Fruit fly (Drosophila melanogaster): Measurements from ENCODE around the gene CG12182.

CG12182 gene

DNA sequence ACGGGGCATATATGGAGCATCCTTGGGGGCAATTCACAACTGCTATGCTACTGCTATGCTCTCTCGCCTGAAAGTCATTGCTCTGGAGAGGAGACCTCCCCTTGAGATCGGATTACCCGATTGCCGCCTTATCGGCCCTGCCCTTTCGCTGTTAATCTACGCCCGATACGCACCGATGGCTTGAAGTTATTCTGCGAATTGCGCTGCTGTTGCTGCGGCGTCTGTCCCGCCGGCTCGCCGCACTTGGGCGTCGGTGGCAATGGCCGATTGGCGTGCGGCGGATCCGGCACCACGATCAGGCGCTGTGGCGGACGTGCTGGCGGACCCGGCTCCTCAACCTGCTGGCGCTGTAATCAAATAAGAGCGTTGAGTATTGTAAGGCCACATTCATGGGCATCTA is 33.4 kb downstream of the CG12182 start:
- TF ChIP-seq Lpt (GFP tag; optimal IDR thresholded peaks at IDR 0.05) (no peak), CG6163 (GFP tag; IDR thresholded peaks at IDR 0.05) (0 out of 3 replicates have a peak, but pooled peaks have one; percentile 21), svp (GFP tag) (peak; percentile 96), CG4318 (GFP tag; optimal IDR thresholded peaks at IDR 0.05) (no peak), CG32006 (GFP tag; optimal IDR thresholded peaks at IDR 0.05) (no peak)

DNA sequence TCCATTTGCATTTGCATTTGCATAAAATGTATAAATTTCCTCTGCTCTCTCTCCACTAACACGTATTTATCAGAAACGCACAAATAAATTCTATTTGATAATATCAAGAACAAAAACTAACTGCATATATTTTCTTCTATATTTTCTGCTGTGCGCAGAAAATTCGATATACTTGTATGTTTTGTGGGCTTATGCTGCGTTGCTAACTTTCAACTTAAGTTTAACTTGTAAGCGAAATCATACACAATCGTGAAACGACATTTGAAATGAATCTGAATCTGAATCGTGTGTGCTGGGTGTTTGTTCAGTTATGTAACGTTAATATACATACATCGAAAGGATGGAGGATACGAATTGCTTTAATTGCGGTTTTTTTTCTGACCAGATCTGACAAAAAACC is 43.7 kb downstream of the CG12182 start:
- TF ChIP-seq Sox14 (GFP tag; optimal IDR thresholded peaks at IDR 0.05) (no peak), Smox (GFP tag; optimal IDR thresholded peaks at IDR 0.05) (no peak), dsx (GFP tag; optimal IDR thresholded peaks at IDR 0.05; ENCODE audit: poor library complexity, severe bottlenecking) (no peak), Sox102F (GFP tag; optimal IDR thresholded peaks at IDR 0.05) (no peak), spab (GFP tag; optimal IDR thresholded peaks at IDR 0.05) (no peak), Sox15 (GFP tag; optimal IDR thresholded peaks at IDR 0.05) (no peak), Hr38 (GFP tag; optimal IDR thresholded peaks at IDR 0.05) (no peak), CG8319 (GFP tag; optimal IDR thresholded peaks at IDR 0.05) (no peak), CG11902 (GFP tag; optimal IDR thresholded peaks at IDR 0.05) (no peak)

DNA sequence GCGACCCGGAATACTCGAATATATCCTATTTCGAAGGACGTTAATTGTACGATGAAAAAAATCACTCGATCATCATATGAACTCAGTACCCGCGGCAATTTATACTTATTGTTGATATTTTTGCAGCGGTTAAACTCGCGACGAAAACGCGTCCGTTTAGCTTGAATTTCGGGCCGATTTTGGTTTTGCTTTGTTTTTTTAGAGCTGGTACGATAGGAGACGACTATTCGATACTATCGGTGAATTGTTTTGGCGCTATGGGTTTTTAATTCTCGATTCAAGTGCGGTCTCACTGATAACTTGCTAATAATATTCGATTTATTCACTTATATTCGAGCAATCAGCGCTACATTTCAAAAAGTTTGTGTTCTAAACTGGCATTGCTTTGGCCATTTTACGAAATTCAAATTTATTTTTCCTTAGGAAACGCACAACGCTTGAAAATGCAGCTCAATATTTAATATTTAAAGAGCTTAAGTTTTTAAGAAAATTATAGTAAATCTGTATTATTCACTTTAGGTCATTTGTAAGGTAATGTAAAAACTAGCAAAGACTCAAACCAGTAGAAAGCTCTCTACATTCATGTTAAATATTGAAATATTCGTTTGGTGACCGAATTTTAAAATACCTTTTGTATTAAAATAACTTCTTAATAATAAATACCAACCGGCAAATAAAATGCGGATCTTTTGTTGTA is 45.1 kb downstream of the CG12182 start, which contains the start of gene Spn:
Gene Spn, minus strand, starts transcription at position 175 of the 697 bp plus-strand sequence.
- TF ChIP-seq CG15336 (GFP tag; IDR thresholded peaks at IDR 0.05) (peak; percentile 57), Hr4 (GFP tag; optimal IDR thresholded peaks at IDR 0.05) (no peak), Lpt (GFP tag; optimal IDR thresholded peaks at IDR 0.05) (peak; percentile 29), Smox (GFP tag; optimal IDR thresholded peaks at IDR 0.05) (no peak), Sox14 (GFP tag; optimal IDR thresholded peaks at IDR 0.05) (peak; percentile 59), CG6854 (GFP tag; optimal IDR thresholded peaks at IDR 0.05) (peak; percentile 67), cyc (GFP tag; optimal IDR thresholded peaks at IDR 0.05) (peak; percentile 5), dac (GFP tag; optimal IDR thresholded peaks at IDR 0.05) (peak; percentile 25), CG6792 (GFP tag; optimal IDR thresholded peaks at IDR 0.05) (peak; percentile 19), topi (GFP tag; optimal IDR thresholded peaks at IDR 0.05) (peak; percentile 52), lz (GFP tag; optimal IDR thresholded peaks at IDR 0.05) (peak; percentile 41), CG31627 (GFP tag; optimal IDR thresholded peaks at IDR 0.05) (peak; percentile 7), vri (GFP tag; optimal IDR thresholded peaks at IDR 0.05) (peak; percentile 60), CG8119 (GFP tag; IDR thresholded peaks at IDR 0.05) (peak; percentile 39; the same call in 1 of the 3 replicates), Ets21C (GFP tag; optimal IDR thresholded peaks at IDR 0.05) (peak; percentile 9), Hr39 (GFP tag; optimal IDR thresholded peaks at IDR 0.05) (no peak), pdm3 (GFP tag; optimal IDR thresholded peaks at IDR 0.05) (no peak), esn (GFP tag; optimal IDR thresholded peaks at IDR 0.05) (peak; percentile 54), Ets96B (tag; optimal IDR thresholded peaks at IDR 0.05) (peak; percentile 15), Met (GFP tag; optimal IDR thresholded peaks at IDR 0.05) (no peak), acj6 (GFP tag; optimal IDR thresholded peaks at IDR 0.05) (no peak), CG6808 (GFP tag; optimal IDR thresholded peaks at IDR 0.05) (peak; percentile 33), Eip93F (GFP tag; optimal IDR thresholded peaks at IDR 0.05) (peak; percentile 6), ss (GFP tag; optimal IDR thresholded peaks at IDR 0.05) (peak in 1 of 2 experiments; percentile 61), Eip78C (GFP tag) (peak; percentile 82), fd59A (GFP tag; optimal IDR thresholded peaks at IDR 0.05) (no peak), CG3032 (tag; optimal IDR thresholded peaks at IDR 0.05) (peak; percentile 34), CG10669 (GFP tag; optimal IDR thresholded peaks at IDR 0.05) (no peak)

Data from whole organism, prepupa.